Worm (Caenorhabditis elegans) whole organism, midembryonic: ENCODE results near the gene cept-1.

Source experiments
- T22C8.4 ChIP-seq: fragments of 200-800 bp; sonication (Bioruptor generic); IDR thresholded peaks from 2 replicates; pipeline ENCODE4 v1.3.6; 2022; ENCODE audit warnings: missing genetic modification characterization, missing compliant biosample characterization
- cog-1 ChIP-seq: sonication (generic microtip); optimal IDR thresholded peaks from 2 replicates; lab custom pipeline; 2016; ENCODE audit warnings: missing genetic modification characterization, missing compliant biosample characterization
- flt-1 ChIP-seq: fragments of 200-800 bp; sonication (Bioruptor generic); IDR thresholded peaks from 2 replicates; pipeline ENCODE4 v1.3.6; 2022; ENCODE audit warnings: missing genetic modification characterization, missing compliant biosample characterization
- klf-2 ChIP-seq: fragments of 200-800 bp; sonication (Bioruptor generic); conservative IDR thresholded peaks from 2 replicates; pipeline ENCODE4 v1.3.6; 2022; ENCODE audit warnings: missing genetic modification reagents, missing genetic modification characterization, missing compliant biosample characterization
- med-1 ChIP-seq: sonication (generic microtip); optimal IDR thresholded peaks from 2 replicates; lab custom pipeline; 2017; ENCODE audit warnings: missing genetic modification characterization, mild to moderate bottlenecking, missing compliant biosample characterization, antibody characterized with exemption, missing genetic modification reagents; ENCODE audit not compliant: insufficient read depth
- tab-1 ChIP-seq: fragments of 200-800 bp; sonication (Bioruptor generic); IDR thresholded peaks from 2 replicates; pipeline ENCODE4 v1.3.6; 2022; ENCODE audit warnings: missing genetic modification characterization, missing compliant biosample characterization
- ztf-23 ChIP-seq: fragments of 200-800 bp; sonication (Bioruptor generic); IDR thresholded peaks from 2 replicates; pipeline ENCODE4 v1.3.6; 2022; ENCODE audit warnings: missing genetic modification reagents, missing genetic modification characterization, missing compliant biosample characterization
- ztf-29 ChIP-seq: fragments of 200-800 bp; sonication (Bioruptor generic); IDR thresholded peaks from 2 replicates; pipeline ENCODE4 v1.3.6; 2022; ENCODE audit warnings: missing genetic modification reagents, missing genetic modification characterization, missing compliant biosample characterization

- TF ChIP-seq T22C8.4 = no peak
- no peak for TF ChIP-seq ztf-23 (GFP tag; lab: Robert Waterston, UW)
- no peak for TF ChIP-seq ztf-29 (GFP tag; lab: Robert Waterston, UW)
- TF ChIP-seq med-1 (GFP tag; lab: Kevin White, UChicago) = no peak
- no peak for TF ChIP-seq klf-2 (GFP tag; lab: Robert Waterston, UW)
- TF ChIP-seq cog-1 (tag; lab: Kevin White, UChicago) = no peak
- TF ChIP-seq flt-1 (GFP tag; lab: Robert Waterston, UW) = no peak
- TF ChIP-seq tab-1 = no peak
Observed at ce11 chrX:12799831-12800230, 38.0 kb downstream of the cept-1 start.
